Worm (Caenorhabditis elegans): ENCODE data around the gene F16H6.8.

The F16H6.8 gene

ce11 chrV:18191128-18191527 lies 24.9 kb downstream of the F16H6.8 start, which contains the start of gene clec-42:
clec-42 (plus strand) TSS chrV:18191412.
- peak; percentile 2 for TF ChIP-seq nhr-90 (tag; optimal IDR thresholded peaks at IDR 0.05; ENCODE audit: poor library complexity)
- TF ChIP-seq efl-1 (optimal IDR thresholded peaks at IDR 0.05): no peak
- TF ChIP-seq efl-1 (GFP tag; optimal IDR thresholded peaks at IDR 0.05 in 1 of 2): peak in 1 of 2 experiments; percentile 8
- peak; percentile 88 for TF ChIP-seq elt-2 (tag; optimal IDR thresholded peaks at IDR 0.05)
- TF ChIP-seq jun-1 (tag; optimal IDR thresholded peaks at IDR 0.05): no peak

DNA sequence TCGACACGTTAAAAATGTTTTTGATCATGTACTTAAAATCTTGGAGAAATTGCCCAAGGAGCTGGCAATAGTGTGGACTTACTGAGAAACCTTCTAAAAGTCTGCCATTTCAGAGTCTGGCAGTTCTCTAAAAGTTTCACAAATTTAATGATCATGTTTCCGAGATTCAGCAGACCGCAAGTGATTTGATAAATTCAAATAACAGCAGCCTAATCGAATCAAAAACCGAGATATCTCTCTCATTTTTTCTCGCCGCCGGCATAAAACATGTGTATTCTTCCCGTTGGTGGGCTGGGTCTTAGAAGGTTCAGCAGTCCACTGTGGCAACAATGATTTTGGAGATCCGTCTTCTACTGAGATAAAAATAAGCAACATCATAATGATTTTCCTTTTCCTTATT lies 26.9 kb downstream of the F16H6.8 start, which contains the start of gene clec-246:
Gene clec-246 (plus strand): TSS at position 301 of the 400 bp plus-strand sequence.
- TF ChIP-seq ztf-11 (tag; optimal IDR thresholded peaks at IDR 0.05): no peak
- no peak for TF ChIP-seq nhr-90 (tag; optimal IDR thresholded peaks at IDR 0.05; ENCODE audit: poor library complexity)
- TF ChIP-seq unc-98 (GFP tag; IDR thresholded peaks at IDR 0.05): no peak
- TF ChIP-seq unc-62 (GFP tag; optimal IDR thresholded peaks at IDR 0.05): no peak
- no peak for TF ChIP-seq nhr-11 (tag; optimal IDR thresholded peaks at IDR 0.05)
- no peak for TF ChIP-seq ztf-4 (tag; optimal IDR thresholded peaks at IDR 0.05)
- no peak for TF ChIP-seq pax-3 (tag; optimal IDR thresholded peaks at IDR 0.05)
- TF ChIP-seq ces-1 (GFP tag; optimal IDR thresholded peaks at IDR 0.05): no peak
- no peak for TF ChIP-seq lin-15B (tag; optimal IDR thresholded peaks at IDR 0.05)
- TF ChIP-seq pqm-1 (tag; optimal IDR thresholded peaks at IDR 0.05): no peak
- no peak for TF ChIP-seq ets-5 (GFP tag; IDR thresholded peaks at IDR 0.05)
- no peak for TF ChIP-seq ceh-88 (GFP tag; IDR thresholded peaks at IDR 0.05)
- TF ChIP-seq grh-1 (GFP tag; IDR thresholded peaks at IDR 0.05): no peak
- no peak for TF ChIP-seq hlh-17 (GFP tag; optimal IDR thresholded peaks at IDR 0.05; ENCODE audit: borderline replicate concordance)
- no peak for TF ChIP-seq mep-1 (tag; optimal IDR thresholded peaks at IDR 0.05)
- no peak for TF ChIP-seq ceh-8 (GFP tag; optimal IDR thresholded peaks at IDR 0.05)
- no peak for TF ChIP-seq sox-4 (tag; optimal IDR thresholded peaks at IDR 0.05)
- no peak for TF ChIP-seq elt-2 (tag; optimal IDR thresholded peaks at IDR 0.05)

DNA sequence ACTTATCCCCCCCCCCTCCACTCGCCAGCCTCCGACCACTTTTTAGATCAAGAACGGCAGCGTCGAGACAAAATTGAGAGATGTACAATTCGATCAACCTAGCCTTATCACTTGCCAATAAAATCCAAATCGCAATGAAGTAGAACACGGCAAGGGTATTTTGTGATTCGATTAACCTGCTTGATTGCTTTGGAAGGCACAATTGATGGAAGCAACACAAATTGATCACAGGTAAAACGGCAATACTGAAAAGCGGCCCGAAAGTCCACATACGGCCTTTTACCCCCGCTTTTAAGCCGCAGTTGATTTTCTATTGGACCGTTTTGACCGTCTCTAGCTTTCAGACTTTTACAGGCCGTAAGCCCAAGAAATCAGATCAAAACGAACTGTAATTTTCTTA lies 27.7 kb downstream of the F16H6.8 start, which contains the start of gene clec-245:
Gene clec-245 (minus strand): TSS at position 101 of the 400 bp plus-strand sequence.
- peak; percentile 60 for TF ChIP-seq nhr-85 (tag)
- no peak for TF ChIP-seq unc-62 (GFP tag; optimal IDR thresholded peaks at IDR 0.05)
- TF ChIP-seq swsn-7 (tag; optimal IDR thresholded peaks at IDR 0.05): no peak
- no peak for TF ChIP-seq vab-15 (tag; optimal IDR thresholded peaks at IDR 0.05)
- TF ChIP-seq sptf-1 (tag; optimal IDR thresholded peaks at IDR 0.05): no peak

ce11 chrV:18184910-18185309 lies 31.2 kb downstream of the F16H6.8 start, which contains the start of gene C31G12.3:
C31G12.3 (plus strand) TSS chrV:18185210.
- TF ChIP-seq ceh-90 (tag; optimal IDR thresholded peaks at IDR 0.05) (no peak), hlh-17 (GFP tag; optimal IDR thresholded peaks at IDR 0.05; ENCODE audit: borderline replicate concordance) (no peak), lin-13 (GFP tag; optimal IDR thresholded peaks at IDR 0.05) (no peak)

DNA sequence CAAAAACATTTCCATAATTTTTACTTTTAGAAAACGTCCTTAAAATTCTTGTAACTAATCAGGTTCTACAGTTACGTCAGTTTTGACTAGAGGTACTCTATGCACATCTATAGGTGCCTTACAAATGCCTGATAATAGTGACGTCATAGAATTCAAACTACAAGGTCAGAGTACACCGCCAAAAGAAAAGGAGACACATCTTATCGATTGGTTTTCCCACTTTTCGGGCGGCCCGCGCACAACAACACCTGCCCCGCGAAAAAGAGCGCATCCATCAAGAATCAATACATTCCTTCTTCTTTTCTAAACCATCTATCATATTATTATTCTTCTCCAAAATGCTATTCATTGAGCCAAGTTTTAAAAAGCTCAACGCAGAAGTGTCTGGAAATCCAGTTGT lies 36.4 kb downstream of the F16H6.8 start, which contains the start of gene C31G12.1:
Gene C31G12.1 (plus strand): TSS at position 301 of the 400 bp plus-strand sequence.
- TF ChIP-seq lin-35 (GFP tag; optimal IDR thresholded peaks at IDR 0.05) (no peak), ceh-88 (GFP tag; IDR thresholded peaks at IDR 0.05) (no peak), irx-1 (tag; optimal IDR thresholded peaks at IDR 0.05) (no peak), nhr-20 (tag; optimal IDR thresholded peaks at IDR 0.05) (no peak), nhr-71 (tag; optimal IDR thresholded peaks at IDR 0.05) (no peak), C16A3.4 (tag; optimal IDR thresholded peaks at IDR 0.05) (no peak), unc-130 (tag; optimal IDR thresholded peaks at IDR 0.05) (no peak), aha-1 (tag; optimal IDR thresholded peaks at IDR 0.05) (no peak), dpl-1 (GFP tag; optimal IDR thresholded peaks at IDR 0.05) (no peak), isw-1 (GFP tag; IDR thresholded peaks at IDR 0.05) (no peak), zag-1 (tag; optimal IDR thresholded peaks at IDR 0.05) (no peak), elt-2 (tag; optimal IDR thresholded peaks at IDR 0.05) (no peak), unc-98 (GFP tag; IDR thresholded peaks at IDR 0.05) (no peak), ces-1 (GFP tag; optimal IDR thresholded peaks at IDR 0.05) (no peak)

All from whole organism, L1 larva.